Fruit fly (Drosophila melanogaster) whole organism, embryonic: Measurements from ENCODE around the gene Blos4.

Experiments used
- Ada2b ChIP-seq: fragments of 200-800 bp; sonication (Bioruptor generic); IDR thresholded peaks from 2 replicates; pipeline ENCODE4 v1.3.6; 2022; ENCODE audit warnings: missing biosample characterization, missing genetic modification characterization
- Adf1 ChIP-seq: fragments of 200-800 bp; sonication (Bioruptor generic); IDR thresholded peaks from 2 replicates; pipeline ENCODE4 v1.3.6; 2022; ENCODE audit warnings: missing biosample characterization, missing genetic modification characterization
- CG1024 ChIP-seq: fragments of 200-800 bp; sonication (Bioruptor generic); IDR thresholded peaks from 2 replicates; pipeline ENCODE4 v1.3.6; 2022; ENCODE audit warnings: missing biosample characterization, missing genetic modification characterization
- CG10366 ChIP-seq: fragments of 200-800 bp; sonication (Bioruptor generic); IDR thresholded peaks from 2 replicates; pipeline ENCODE4 v1.3.6; 2022; ENCODE audit warnings: missing biosample characterization, missing genetic modification characterization
- CG10431 ChIP-seq: fragments of 200-800 bp; sonication (Bioruptor generic); optimal IDR thresholded peaks from 3 replicates; lab custom pipeline; 2018; ENCODE audit warnings: missing biosample characterization, mild to moderate bottlenecking, missing genetic modification characterization
- CG10565 ChIP-seq: fragments of 200-800 bp; sonication (Bioruptor generic); optimal IDR thresholded peaks from 3 replicates; lab custom pipeline; 2016; ENCODE audit warnings: missing biosample characterization, mild to moderate bottlenecking, missing genetic modification characterization
- CG10654 ChIP-seq: fragments of 200-800 bp; sonication (Bioruptor generic); optimal IDR thresholded peaks from 2 replicates; lab custom pipeline; 2016; ENCODE audit warnings: missing biosample characterization, missing genetic modification characterization
- CG11504 ChIP-seq: fragments of 200-800 bp; sonication (Bioruptor generic); optimal IDR thresholded peaks from 3 replicates; lab custom pipeline; 2019; ENCODE audit warnings: missing biosample characterization, mild to moderate bottlenecking, missing genetic modification characterization, moderate library complexity
- CG11696 ChIP-seq: fragments of 200-800 bp; sonication (Bioruptor generic); IDR thresholded peaks from 2 replicates; pipeline ENCODE4 v1.3.6; 2022; ENCODE audit warnings: missing biosample characterization, missing genetic modification characterization
- CG1233 ChIP-seq: fragments of 200-800 bp; sonication (Bioruptor generic); optimal IDR thresholded peaks from 4 replicates; lab custom pipeline; 2018; ENCODE audit warnings: missing biosample characterization, mild to moderate bottlenecking, missing genetic modification characterization
- CG12391 ChIP-seq: fragments of 200-800 bp; sonication (Bioruptor generic); optimal IDR thresholded peaks from 3 replicates; lab custom pipeline; 2018; ENCODE audit warnings: missing biosample characterization, mild to moderate bottlenecking, missing genetic modification characterization, moderate library complexity
- CG13424 ChIP-seq: fragments of 200-800 bp; sonication (Bioruptor generic); optimal IDR thresholded peaks from 2 replicates; lab custom pipeline; 2019; ENCODE audit warnings: missing biosample characterization, mild to moderate bottlenecking, missing genetic modification characterization, moderate library complexity
- CG1647 ChIP-seq: fragments of 200-800 bp; sonication (Bioruptor generic); optimal IDR thresholded peaks from 3 replicates; lab custom pipeline; 2016; ENCODE audit warnings: missing biosample characterization, missing genetic modification characterization
- CG17612 ChIP-seq: fragments of 200-800 bp; sonication (Bioruptor generic); IDR thresholded peaks from 2 replicates; pipeline ENCODE4 v1.3.6; 2022; ENCODE audit warnings: missing biosample characterization, missing genetic modification characterization
- CG17829 ChIP-seq: fragments of 200-800 bp; optimal IDR thresholded peaks from 2 replicates; lab custom pipeline; 2019; ENCODE audit warnings: missing biosample characterization, mild to moderate bottlenecking, missing genetic modification characterization, moderate library complexity
- CG18619 ChIP-seq: fragments of 200-800 bp; sonication (Bioruptor generic); optimal IDR thresholded peaks from 3 replicates; lab custom pipeline; 2017; ENCODE audit warnings: missing biosample characterization, mild to moderate bottlenecking, missing genetic modification characterization
- CG31441 ChIP-seq: fragments of 200-800 bp; sonication (Bioruptor generic); IDR thresholded peaks from 2 replicates; pipeline ENCODE4 v1.3.6; 2022; ENCODE audit warnings: missing biosample characterization, missing genetic modification characterization
- CG3995 ChIP-seq: fragments of 200-800 bp; sonication (Bioruptor generic); optimal IDR thresholded peaks from 3 replicates; lab custom pipeline; 2016; ENCODE audit warnings: missing biosample characterization, missing genetic modification characterization
- CG6175 ChIP-seq: fragments of 200-800 bp; sonication (Bioruptor generic); IDR thresholded peaks from 3 replicates; pipeline ENCODE4 v1.3.6; 2022; ENCODE audit warnings: missing biosample characterization, missing genetic modification characterization
- CG7556 ChIP-seq: fragments of 200-800 bp; sonication (Bioruptor generic); optimal IDR thresholded peaks from 2 replicates; lab custom pipeline; 2017; ENCODE audit warnings: missing biosample characterization, mild to moderate bottlenecking, missing genetic modification characterization
- CG7786 ChIP-seq: fragments of 200-800 bp; sonication (Bioruptor generic); optimal IDR thresholded peaks from 2 replicates; lab custom pipeline; 2016; ENCODE audit warnings: missing biosample characterization, missing genetic modification characterization
- Drgx ChIP-seq: fragments of 200-800 bp; sonication (Bioruptor generic); IDR thresholded peaks from 2 replicates; pipeline ENCODE4 v1.3.6; 2022; ENCODE audit warnings: missing biosample characterization, missing genetic modification characterization
- Gug ChIP-seq: fragments of 200-800 bp; sonication (Bioruptor generic); IDR thresholded peaks from 4 replicates; pipeline ENCODE4 v1.3.6; 2022; ENCODE audit warnings: missing biosample characterization, missing genetic modification characterization
- Hand ChIP-seq: fragments of 200-800 bp; sonication (Bioruptor generic); optimal IDR thresholded peaks from 2 replicates; lab custom pipeline; 2017; ENCODE audit warnings: mild to moderate bottlenecking, missing biosample characterization, missing genetic modification reagents, missing genetic modification characterization
- Hey ChIP-seq: fragments of 200-800 bp; sonication (Bioruptor generic); optimal IDR thresholded peaks from 3 replicates; lab custom pipeline; 2018; ENCODE audit warnings: missing biosample characterization, mild to moderate bottlenecking, missing genetic modification characterization
- Hsf ChIP-seq: fragments of 200-800 bp; sonication (Bioruptor generic); optimal IDR thresholded peaks from 3 replicates; lab custom pipeline; 2016; ENCODE audit warnings: missing biosample characterization, missing genetic modification characterization
- Mes4 ChIP-seq: fragments of 200-800 bp; sonication (Bioruptor generic); optimal IDR thresholded peaks from 2 replicates; lab custom pipeline; 2016; ENCODE audit warnings: missing biosample characterization, missing genetic modification characterization
- Myb ChIP-seq: fragments of 200-800 bp; sonication (Bioruptor generic); optimal IDR thresholded peaks from 2 replicates; lab custom pipeline; 2016; ENCODE audit warnings: missing biosample characterization, missing genetic modification characterization
- Opbp ChIP-seq: fragments of 200-800 bp; sonication (Bioruptor generic); IDR thresholded peaks from 3 replicates; pipeline ENCODE4 v1.3.6; 2022; ENCODE audit warnings: missing biosample characterization, missing genetic modification characterization; ENCODE audit not compliant: partially characterized antibody
- Poxn ChIP-seq: fragments of 200-800 bp; sonication (Bioruptor generic); IDR thresholded peaks from 2 replicates; pipeline ENCODE4 v1.3.6; 2022; ENCODE audit warnings: missing biosample characterization, missing genetic modification characterization
- Tbp ChIP-seq: fragments of >200 bp; optimal IDR thresholded peaks from 2 replicates; lab custom pipeline; 2018; ENCODE audit warnings: missing biosample characterization, missing genetic modification characterization
- YL-1 ChIP-seq: fragments of 200-800 bp; sonication (Bioruptor generic); optimal IDR thresholded peaks from 3 replicates; lab custom pipeline; 2017; ENCODE audit warnings: missing biosample characterization, mild to moderate bottlenecking, missing genetic modification characterization
- ato ChIP-seq: fragments of 200-800 bp; sonication (Bioruptor generic); IDR thresholded peaks from 2 replicates; pipeline ENCODE4 v1.3.6; 2022; ENCODE audit warnings: missing biosample characterization, missing genetic modification characterization; ENCODE audit not compliant: partially characterized antibody
- disco-r ChIP-seq: fragments of 200-800 bp; sonication (Bioruptor generic); optimal IDR thresholded peaks from 2 replicates; lab custom pipeline; 2016; ENCODE audit warnings: missing biosample characterization, missing genetic modification characterization
- dmrt99B ChIP-seq: fragments of 200-800 bp; sonication (Bioruptor generic); optimal IDR thresholded peaks from 2 replicates; lab custom pipeline; 2018; ENCODE audit warnings: missing biosample characterization, mild to moderate bottlenecking, missing genetic modification characterization, moderate library complexity
- ems ChIP-seq: fragments of 200-800 bp; sonication (Bioruptor generic); optimal IDR thresholded peaks from 3 replicates; lab custom pipeline; 2016; ENCODE audit warnings: missing biosample characterization, missing genetic modification characterization
- gsb ChIP-seq: fragments of 200-800 bp; sonication (Bioruptor generic); IDR thresholded peaks from 2 replicates; pipeline ENCODE4 v1.3.6; 2022; ENCODE audit warnings: missing biosample characterization, missing genetic modification characterization
- hth ChIP-seq: fragments of >200 bp; optimal IDR thresholded peaks from 2 replicates; lab custom pipeline; 2017; ENCODE audit warnings: inconsistent platforms
- jing ChIP-seq: fragments of 200-800 bp; sonication (Bioruptor generic); optimal IDR thresholded peaks from 2 replicates; lab custom pipeline; 2018; ENCODE audit warnings: missing biosample characterization, mild to moderate bottlenecking, missing genetic modification characterization
- kay ChIP-seq: fragments of 200-800 bp; sonication (Bioruptor generic); optimal IDR thresholded peaks from 2 replicates; lab custom pipeline; 2016; ENCODE audit warnings: missing biosample characterization, missing genetic modification characterization
- kni ChIP-seq: fragments of 200-800 bp; sonication (Bioruptor generic); optimal IDR thresholded peaks from 3 replicates; lab custom pipeline; 2017; ENCODE audit warnings: mild to moderate bottlenecking, missing biosample characterization, missing genetic modification reagents, missing genetic modification characterization
- mirr ChIP-seq: fragments of 200-800 bp; sonication (Bioruptor generic); optimal IDR thresholded peaks from 3 replicates; lab custom pipeline; 2018; ENCODE audit warnings: missing biosample characterization, mild to moderate bottlenecking, missing genetic modification characterization
- org-1 ChIP-seq: fragments of 200-800 bp; sonication (Bioruptor generic); optimal IDR thresholded peaks from 2 replicates; lab custom pipeline; 2017; ENCODE audit warnings: missing biosample characterization, missing genetic modification characterization
- pho ChIP-seq: fragments of 200-800 bp; sonication (Bioruptor generic); optimal IDR thresholded peaks from 2 replicates; lab custom pipeline; 2016; ENCODE audit warnings: missing biosample characterization, missing genetic modification characterization
- pita ChIP-seq: fragments of 200-800 bp; sonication (Bioruptor generic); optimal IDR thresholded peaks from 2 replicates; lab custom pipeline; 2017; ENCODE audit warnings: missing biosample characterization, mild to moderate bottlenecking, missing genetic modification characterization
- run ChIP-seq: fragments of 200-800 bp; sonication (Bioruptor generic); optimal IDR thresholded peaks from 3 replicates; lab custom pipeline; 2018; ENCODE audit warnings: missing biosample characterization, mild to moderate bottlenecking, missing genetic modification characterization
- schlank ChIP-seq: fragments of 200-800 bp; sonication (Bioruptor generic); optimal IDR thresholded peaks from 2 replicates; lab custom pipeline; 2018; ENCODE audit warnings: missing biosample characterization, mild to moderate bottlenecking, missing genetic modification characterization
- slbo ChIP-seq: fragments of 200-800 bp; sonication (Bioruptor generic); IDR thresholded peaks from 2 replicates; pipeline ENCODE4 v1.3.6; 2022; ENCODE audit warnings: missing biosample characterization, missing genetic modification characterization
- vfl ChIP-seq: fragments of 200-800 bp; sonication (Bioruptor generic); optimal IDR thresholded peaks from 2 replicates; lab custom pipeline; 2016; ENCODE audit warnings: missing biosample characterization, missing genetic modification characterization
- wor ChIP-seq: fragments of 200-800 bp; sonication (Bioruptor generic); IDR thresholded peaks from 2 replicates; pipeline ENCODE4 v1.3.6; 2022; ENCODE audit warnings: missing biosample characterization, missing genetic modification characterization
- z ChIP-seq: fragments of 200-800 bp; sonication (Bioruptor generic); IDR thresholded peaks from 3 replicates; pipeline ENCODE4 v1.3.6; 2022; ENCODE audit warnings: missing biosample characterization, missing genetic modification characterization

Gene Blos4

DNA sequence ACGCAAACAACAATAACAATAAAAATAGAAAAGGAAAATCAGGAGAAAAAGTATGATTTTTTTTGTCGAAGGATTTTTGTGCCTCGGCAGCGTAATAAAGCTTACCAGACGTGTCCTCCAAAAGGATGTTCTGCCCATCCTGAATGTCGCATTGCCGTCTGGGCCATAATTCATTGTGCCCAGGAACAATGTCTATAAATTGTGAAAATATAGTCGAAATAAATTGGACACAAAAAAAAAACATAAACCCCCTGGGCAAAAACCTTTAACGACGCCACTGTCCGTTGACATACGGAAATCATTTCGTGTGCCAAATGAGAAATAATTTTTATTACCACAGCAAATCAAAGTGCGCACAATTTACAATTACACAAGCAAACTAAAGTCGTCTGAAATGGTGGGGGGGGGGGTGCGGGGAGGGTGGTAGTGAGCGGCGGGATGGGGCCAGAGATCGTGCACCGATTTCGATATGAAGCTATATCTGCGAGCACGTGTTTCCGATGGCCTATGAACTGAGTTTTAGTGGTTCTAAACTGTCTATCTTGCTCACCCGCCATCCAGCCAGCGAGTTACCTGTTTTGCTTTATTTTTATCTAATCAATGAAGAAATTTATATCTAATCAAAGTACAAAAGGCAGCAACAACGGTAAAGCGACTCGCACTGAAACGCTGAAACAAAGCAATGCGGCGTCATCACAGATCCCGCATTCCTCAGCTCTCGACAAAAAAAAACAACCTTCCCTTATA, 12.1 kb upstream of the Blos4 start (continued):
- TF ChIP-seq CG18619 (GFP tag; lab: Kevin White, UChicago), result peak; percentile 18
- TF ChIP-seq hth (lab: Kevin White, UChicago), result no peak
- TF ChIP-seq ems (GFP tag; lab: Kevin White, UChicago), result no peak
- no peak for TF ChIP-seq CG11696
- TF ChIP-seq CG31441 (GFP tag; lab: Robert Waterston, UW), result no peak
- peak; percentile 41 for TF ChIP-seq CG11504
- peak; percentile 16; the same call in 1 of the 2 replicates for TF ChIP-seq CG10366 (GFP tag; lab: Robert Waterston, UW)
- TF ChIP-seq Hsf (GFP tag; lab: Kevin White, UChicago), result peak; percentile 38
- no peak for TF ChIP-seq Opbp (GFP tag; lab: Robert Waterston, UW)
- no peak for TF ChIP-seq Tbp (GFP tag; lab: Kevin White, UChicago)
- TF ChIP-seq CG17829 (tag; lab: Kevin White, UChicago), result no peak
- no peak for TF ChIP-seq CG10565 (GFP tag; lab: Kevin White, UChicago)
- TF ChIP-seq org-1, result no peak
- no peak for TF ChIP-seq Drgx (GFP tag; lab: Robert Waterston, UW)
- peak; percentile 67 for TF ChIP-seq slbo (GFP tag; lab: Robert Waterston, UW)
- no peak for TF ChIP-seq Mes4
- TF ChIP-seq vfl (GFP tag; lab: Kevin White, UChicago), result peak; percentile 34
- TF ChIP-seq CG7786 (GFP tag; lab: Kevin White, UChicago), result peak; percentile 46
- TF ChIP-seq CG10431 (GFP tag; lab: Kevin White, UChicago), result no peak
- TF ChIP-seq dmrt99B (tag; lab: Kevin White, UChicago), result peak; percentile 15
- no peak for TF ChIP-seq gsb (GFP tag; lab: Robert Waterston, UW)
- 0 out of 3 replicates have a peak, but pooled peaks have one; percentile 26 for TF ChIP-seq z (GFP tag; lab: Robert Waterston, UW)
- TF ChIP-seq CG1233 (GFP tag; lab: Kevin White, UChicago), result no peak
- no peak for TF ChIP-seq pita (GFP tag; lab: Kevin White, UChicago)
- no peak; the same call in 1 of the 2 replicates for TF ChIP-seq Adf1 (GFP tag; lab: Robert Waterston, UW)
- no peak for TF ChIP-seq kay (GFP tag; lab: Kevin White, UChicago)
- no peak for TF ChIP-seq wor
- TF ChIP-seq CG6175, result no peak
- no peak for TF ChIP-seq kni (GFP tag; lab: Kevin White, UChicago)
- no peak for TF ChIP-seq ato (GFP tag; lab: Robert Waterston, UW)
- peak; percentile 36 for TF ChIP-seq CG1647
- peak; percentile 41 for TF ChIP-seq Myb
- TF ChIP-seq CG12391, result no peak
- TF ChIP-seq Hand, result no peak
- TF ChIP-seq schlank (tag; lab: Kevin White, UChicago), result no peak
- peak; percentile 41 for TF ChIP-seq Ada2b (GFP tag; lab: Robert Waterston, UW)
- TF ChIP-seq pho (GFP tag; lab: Kevin White, UChicago), result peak; percentile 34
- TF ChIP-seq CG3995 (GFP tag; lab: Kevin White, UChicago), result peak; percentile 12
- peak; percentile 37 for TF ChIP-seq disco-r (GFP tag; lab: Kevin White, UChicago)
- TF ChIP-seq CG17612 (GFP tag; lab: Robert Waterston, UW), result no peak
- TF ChIP-seq Hey (tag; lab: Kevin White, UChicago), result peak; percentile 3
- no peak for TF ChIP-seq jing (GFP tag; lab: Kevin White, UChicago)
- TF ChIP-seq CG7556 (GFP tag; lab: Kevin White, UChicago), result peak; percentile 43
- peak; percentile 37; the same call in 1 of the 4 replicates for TF ChIP-seq Gug (GFP tag; lab: Robert Waterston, UW)
- peak; percentile 17 for TF ChIP-seq mirr (GFP tag; lab: Kevin White, UChicago)
- TF ChIP-seq CG13424 (tag; lab: Kevin White, UChicago), result peak; percentile 3
- no peak for TF ChIP-seq run
- TF ChIP-seq CG10654 (GFP tag; lab: Kevin White, UChicago), result peak; percentile 4
- TF ChIP-seq Poxn (GFP tag; lab: Robert Waterston, UW), result no peak
- TF ChIP-seq CG1024 (GFP tag; lab: Robert Waterston, UW), result no peak
- TF ChIP-seq YL-1, result no peak
